Worm (Caenorhabditis elegans) whole organism, L1 larva: Measurements from ENCODE around the gene C56C10.7.

Experiments used
- aha-1 ChIP-seq: fragments of 150-350 bp; optimal IDR thresholded peaks from 2 replicates; lab custom pipeline; 2014; ENCODE audit warnings: missing biosample characterization, missing genetic modification characterization
- alr-1 ChIP-seq: fragments of 200-800 bp; sonication (Bioruptor generic); optimal IDR thresholded peaks from 2 replicates; lab custom pipeline; 2018; ENCODE audit warnings: borderline replicate concordance, mild to moderate bottlenecking, missing genetic modification characterization, missing compliant biosample characterization
- ama-1 ChIP-seq: fragments of 150-350 bp; optimal IDR thresholded peaks from 2 replicates; lab custom pipeline; 2014
- blmp-1 ChIP-seq: fragments of 150-350 bp; optimal IDR thresholded peaks from 2 replicates; lab custom pipeline; 2014; ENCODE audit warnings: missing biosample characterization, missing genetic modification characterization
- ceh-63 ChIP-seq: fragments of 200-800 bp; sonication (Bioruptor generic); optimal IDR thresholded peaks from 2 replicates; lab custom pipeline; 2018; ENCODE audit warnings: mild to moderate bottlenecking, missing genetic modification characterization, missing compliant biosample characterization
- ceh-82 ChIP-seq, 3 experiments: fragments of 150-350 bp in 1 of 3; sonication (generic microtip) in 2 of 3; optimal IDR thresholded peaks; 2 replicates each; lab custom pipeline; 2014 to 2017; ENCODE audit warnings: missing biosample characterization in 3 of 3, missing genetic modification characterization in 3 of 3
- ces-1 ChIP-seq: fragments of 150-350 bp; optimal IDR thresholded peaks from 2 replicates; lab custom pipeline; 2014; ENCODE audit warnings: missing biosample characterization, missing genetic modification reagents, missing genetic modification characterization
- dsc-1 ChIP-seq: sonication (generic microtip); optimal IDR thresholded peaks from 2 replicates; lab custom pipeline; 2016; ENCODE audit warnings: mild to moderate bottlenecking, missing genetic modification characterization, missing compliant biosample characterization
- efl-1 ChIP-seq, 4 experiments: fragments of 150-350 bp; optimal IDR thresholded peaks in 3 of 4; peaks in 1 of 4; 1 replicate in 1 of 4; 2 replicates in 3 of 4; lab custom pipeline; 2014; ENCODE audit warnings: missing biosample characterization in 2 of 4, missing genetic modification characterization in 2 of 4, missing genetic modification reagents in 2 of 4
- efl-3 ChIP-seq: fragments of 200-800 bp; sonication (Bioruptor generic); optimal IDR thresholded peaks from 2 replicates; lab custom pipeline; 2018; ENCODE audit warnings: mild to moderate bottlenecking, missing genetic modification characterization, missing compliant biosample characterization
- egl-13 ChIP-seq: sonication (generic microtip); optimal IDR thresholded peaks from 2 replicates; lab custom pipeline; 2016; ENCODE audit warnings: missing genotype, missing genetic modification reagents, missing genetic modification characterization, missing compliant biosample characterization
- egl-27 ChIP-seq, 2 experiments: fragments of 150-350 bp in 1 of 2; sonication (generic microtip); optimal IDR thresholded peaks; 3 replicates each; lab custom pipeline; 2017 to 2018; ENCODE audit warnings: missing biosample characterization in 2 of 2, missing genetic modification characterization in 2 of 2, missing genetic modification reagents in 2 of 2
- elt-2 ChIP-seq: sonication (generic microtip); optimal IDR thresholded peaks from 2 replicates; lab custom pipeline; 2016; ENCODE audit warnings: missing genetic modification characterization, mild to moderate bottlenecking, inconsistent platforms, missing compliant biosample characterization, missing genetic modification reagents
- fkh-10 ChIP-seq: sonication (generic microtip); optimal IDR thresholded peaks from 2 replicates; lab custom pipeline; 2017; ENCODE audit warnings: missing biosample characterization, missing genetic modification reagents, missing genetic modification characterization
- fkh-4 ChIP-seq: sonication (generic microtip); optimal IDR thresholded peaks from 2 replicates; lab custom pipeline; 2016; ENCODE audit warnings: missing compliant biosample characterization, missing genetic modification characterization, borderline replicate concordance
- fos-1 ChIP-seq: fragments of 150-350 bp; optimal IDR thresholded peaks from 2 replicates; lab custom pipeline; 2014; ENCODE audit warnings: missing biosample characterization, missing genetic modification characterization
- grh-1 ChIP-seq: fragments of 200-800 bp; sonication (Bioruptor generic); IDR thresholded peaks from 2 replicates; pipeline ENCODE4 v1.3.6; 2022; ENCODE audit warnings: missing genetic modification reagents, missing genetic modification characterization, missing compliant biosample characterization
- hlh-17 ChIP-seq: fragments of 200-800 bp; sonication (Bioruptor generic); optimal IDR thresholded peaks from 2 replicates; lab custom pipeline; 2018; ENCODE audit warnings: missing genetic modification characterization, mild to moderate bottlenecking, missing compliant biosample characterization, moderate library complexity, borderline replicate concordance
- irx-1 ChIP-seq: sonication (generic microtip); optimal IDR thresholded peaks from 2 replicates; lab custom pipeline; 2016; ENCODE audit warnings: missing genetic modification characterization, missing compliant biosample characterization
- isw-1 ChIP-seq: fragments of 200-800 bp; sonication (Bioruptor generic); IDR thresholded peaks from 2 replicates; pipeline ENCODE4 v1.3.6; 2022; ENCODE audit warnings: missing genetic modification characterization, missing compliant biosample characterization
- jun-1 ChIP-seq: fragments of 150-350 bp; optimal IDR thresholded peaks from 2 replicates; lab custom pipeline; 2014; ENCODE audit warnings: missing biosample characterization, missing genetic modification reagents, missing genetic modification characterization
- lin-14 ChIP-seq: fragments of 200-800 bp; sonication (Bioruptor generic); optimal IDR thresholded peaks from 2 replicates; lab custom pipeline; 2018; ENCODE audit warnings: mild to moderate bottlenecking, missing genetic modification characterization, moderate library complexity, missing compliant biosample characterization
- lin-15B ChIP-seq: fragments of 150-350 bp; sonication (generic microtip); optimal IDR thresholded peaks from 3 replicates; lab custom pipeline; 2014; ENCODE audit warnings: missing biosample characterization, missing genetic modification characterization
- lin-35 ChIP-seq, 2 experiments: fragments of 150-350 bp; optimal IDR thresholded peaks; 2 replicates each; lab custom pipeline; 2014; ENCODE audit warnings: missing biosample characterization in 2 of 2, missing genetic modification characterization in 2 of 2, missing genetic modification reagents in 2 of 2
- lin-39 ChIP-seq: fragments of 150-350 bp; optimal IDR thresholded peaks from 2 replicates; lab custom pipeline; 2014; ENCODE audit warnings: missing biosample characterization, missing genetic modification reagents, missing genetic modification characterization
- lir-3 ChIP-seq: sonication (generic microtip); optimal IDR thresholded peaks from 2 replicates; lab custom pipeline; 2016; ENCODE audit warnings: mild to moderate bottlenecking, missing genetic modification characterization, moderate library complexity, missing compliant biosample characterization; ENCODE audit not compliant: poor library complexity
- lsy-2 ChIP-seq, 2 experiments: fragments of 150-350 bp; optimal IDR thresholded peaks; 2 replicates each; lab custom pipeline; 2014; ENCODE audit warnings: missing biosample characterization in 2 of 2, missing genetic modification characterization in 2 of 2
- mab-9 ChIP-seq: fragments of 200-800 bp; sonication (Bioruptor generic); IDR thresholded peaks from 2 replicates; pipeline ENCODE4 v1.3.6; 2022; ENCODE audit warnings: missing genetic modification reagents, missing genetic modification characterization, missing compliant biosample characterization
- mdl-1 ChIP-seq, 2 experiments: fragments of 150-350 bp; optimal IDR thresholded peaks; 2 replicates each; lab custom pipeline; 2014 to 2017; ENCODE audit warnings: missing biosample characterization in 2 of 2, missing genetic modification characterization in 2 of 2, inconsistent platforms in 1 of 2
- mep-1 ChIP-seq: fragments of 150-350 bp; optimal IDR thresholded peaks from 2 replicates; lab custom pipeline; 2014; ENCODE audit warnings: missing biosample characterization, missing genetic modification characterization
- nhr-11 ChIP-seq: fragments of 150-350 bp; optimal IDR thresholded peaks from 2 replicates; lab custom pipeline; 2014; ENCODE audit warnings: missing biosample characterization, missing genetic modification characterization
- nhr-12 ChIP-seq: sonication (generic microtip); optimal IDR thresholded peaks from 2 replicates; lab custom pipeline; 2017; ENCODE audit warnings: missing biosample characterization, missing genetic modification characterization
- nhr-19 ChIP-seq: fragments of 200-800 bp; sonication (Bioruptor generic); conservative IDR thresholded peaks from 2 replicates; pipeline ENCODE4 v1.3.6; 2022; ENCODE audit warnings: missing genetic modification characterization, missing compliant biosample characterization
- nhr-28 ChIP-seq: fragments of 150-350 bp; optimal IDR thresholded peaks from 2 replicates; lab custom pipeline; 2014; ENCODE audit warnings: missing biosample characterization, missing genetic modification characterization
- nhr-84 ChIP-seq: sonication (generic microtip); optimal IDR thresholded peaks from 2 replicates; lab custom pipeline; 2017; ENCODE audit warnings: missing biosample characterization, missing genetic modification characterization
- nhr-85 ChIP-seq: sonication (generic microtip); peaks from one replicate; lab custom pipeline; 2016; ENCODE audit warnings: missing genetic modification characterization, inconsistent platforms, missing compliant biosample characterization
- nhr-90 ChIP-seq: sonication (generic microtip); optimal IDR thresholded peaks from 2 replicates; lab custom pipeline; 2016; ENCODE audit warnings: mild to moderate bottlenecking, missing genetic modification characterization, missing compliant biosample characterization; ENCODE audit not compliant: poor library complexity
- pax-3 ChIP-seq: fragments of 200-800 bp; sonication (Bioruptor generic); optimal IDR thresholded peaks from 2 replicates; lab custom pipeline; 2018; ENCODE audit warnings: mild to moderate bottlenecking, missing genetic modification characterization, moderate library complexity, missing compliant biosample characterization
- pqm-1 ChIP-seq: sonication (generic microtip); optimal IDR thresholded peaks from 3 replicates; lab custom pipeline; 2017; ENCODE audit warnings: missing biosample characterization, missing genetic modification characterization
- rnt-1 ChIP-seq: sonication (generic microtip); optimal IDR thresholded peaks from 2 replicates; lab custom pipeline; 2016; ENCODE audit warnings: mild to moderate bottlenecking, missing genetic modification characterization, moderate library complexity, missing compliant biosample characterization
- skn-1 ChIP-seq: fragments of 150-350 bp; optimal IDR thresholded peaks from 2 replicates; lab custom pipeline; 2014; ENCODE audit warnings: missing biosample characterization, missing genetic modification characterization
- snu-23 ChIP-seq: sonication (generic microtip); optimal IDR thresholded peaks from 2 replicates; lab custom pipeline; 2016; ENCODE audit warnings: missing genetic modification characterization, missing compliant biosample characterization
- sox-4 ChIP-seq: sonication (generic microtip); optimal IDR thresholded peaks from 2 replicates; lab custom pipeline; 2016; ENCODE audit warnings: missing genetic modification characterization, missing compliant biosample characterization
- sptf-1 ChIP-seq: fragments of 150-350 bp; optimal IDR thresholded peaks from 2 replicates; lab custom pipeline; 2014; ENCODE audit warnings: missing biosample characterization, missing genetic modification characterization
- sup-37 ChIP-seq: fragments of 200-800 bp; sonication (Bioruptor generic); optimal IDR thresholded peaks from 2 replicates; lab custom pipeline; 2018; ENCODE audit warnings: mild to moderate bottlenecking, missing genetic modification characterization, missing compliant biosample characterization
- tbx-2 ChIP-seq: sonication (generic microtip); optimal IDR thresholded peaks from 2 replicates; lab custom pipeline; 2016; ENCODE audit warnings: missing genetic modification characterization, missing compliant biosample characterization
- unc-130 ChIP-seq: fragments of 150-350 bp; optimal IDR thresholded peaks from 2 replicates; lab custom pipeline; 2017; ENCODE audit warnings: missing biosample characterization, missing genetic modification characterization, inconsistent platforms
- unc-62 ChIP-seq: fragments of 150-350 bp; optimal IDR thresholded peaks from 2 replicates; lab custom pipeline; 2014; ENCODE audit warnings: missing biosample characterization, missing genetic modification reagents, missing genetic modification characterization
- unc-86 ChIP-seq: sonication (generic microtip); optimal IDR thresholded peaks from 2 replicates; lab custom pipeline; 2016; ENCODE audit warnings: missing genetic modification characterization, missing compliant biosample characterization
- zag-1 ChIP-seq: fragments of 150-350 bp; optimal IDR thresholded peaks from 2 replicates; lab custom pipeline; 2014; ENCODE audit warnings: missing biosample characterization, missing genetic modification characterization
- zip-4 ChIP-seq: fragments of 200-800 bp; sonication (Bioruptor generic); optimal IDR thresholded peaks from 2 replicates; lab custom pipeline; 2018; ENCODE audit warnings: mild to moderate bottlenecking, missing genetic modification characterization, moderate library complexity, missing compliant biosample characterization
- ztf-11 ChIP-seq, 2 experiments: sonication (generic microtip); optimal IDR thresholded peaks; 2 replicates each; lab custom pipeline; 2016 to 2017; ENCODE audit warnings: missing genetic modification characterization in 2 of 2, missing biosample characterization in 1 of 2, missing compliant biosample characterization in 1 of 2
- ztf-4 ChIP-seq: fragments of 150-350 bp; optimal IDR thresholded peaks from 2 replicates; lab custom pipeline; 2014; ENCODE audit warnings: missing biosample characterization, missing genetic modification characterization

Gene C56C10.7

ce11 chrII:6565077-6565476 is 22.3 kb downstream of the C56C10.7 start, which contains the start of gene mpz-3 (continued):
- TF ChIP-seq snu-23 (GFP tag; lab: Kevin White, UChicago) = peak; percentile 70
- peak; percentile 20 for TF ChIP-seq skn-1 (tag; lab: Kevin White, UChicago)
- peak; percentile 21 to 55 for TF ChIP-seq lsy-2 (tag; optimal IDR thresholded peaks at IDR 0.05; lab: Kevin White, UChicago)
- TF ChIP-seq ceh-82 (tag; optimal IDR thresholded peaks at IDR 0.05; lab: Kevin White, UChicago) = peak in 2 of 3 experiments; percentile 17 to 49
- peak in 1 of 2 experiments; percentile 12 for TF ChIP-seq mdl-1 (tag; optimal IDR thresholded peaks at IDR 0.05; lab: Kevin White, UChicago)
- no peak for TF ChIP-seq zip-4 (GFP tag; lab: Kevin White, UChicago)
- no peak for TF ChIP-seq pqm-1 (tag; lab: Kevin White, UChicago)
- TF ChIP-seq ama-1 (lab: Kevin White, UChicago) = no peak
- TF ChIP-seq tbx-2 (tag; lab: Kevin White, UChicago) = peak; percentile 15
- no peak for TF ChIP-seq lin-15B (tag; lab: Kevin White, UChicago)
- TF ChIP-seq mab-9 (GFP tag; lab: Robert Waterston, UW) = no peak
- TF ChIP-seq alr-1 = no peak
- no peak for TF ChIP-seq nhr-28
- peak; percentile 56 for TF ChIP-seq rnt-1
- peak; percentile 20 to 38 for TF ChIP-seq efl-1 (optimal IDR thresholded peaks at IDR 0.05; lab: Kevin White, UChicago)
- peak in 1 of 2 experiments; percentile 94 for TF ChIP-seq efl-1 (GFP tag; optimal IDR thresholded peaks at IDR 0.05 in 1 of 2; lab: Kevin White, UChicago)
- TF ChIP-seq dsc-1 (tag; lab: Kevin White, UChicago) = peak; percentile 34
- no peak for TF ChIP-seq ztf-11 (tag; optimal IDR thresholded peaks at IDR 0.05; lab: Kevin White, UChicago)
- TF ChIP-seq lin-39 = no peak
- TF ChIP-seq fkh-4 (tag; lab: Kevin White, UChicago) = no peak
- peak; percentile 22 to 59 for TF ChIP-seq lin-35 (GFP tag; optimal IDR thresholded peaks at IDR 0.05; lab: Kevin White, UChicago)
- peak; percentile 24 for TF ChIP-seq fkh-10
- no peak for TF ChIP-seq hlh-17 (GFP tag; lab: Kevin White, UChicago)
- TF ChIP-seq ztf-4 = no peak
- no peak for TF ChIP-seq efl-3 (GFP tag; lab: Kevin White, UChicago)
- TF ChIP-seq unc-86 (tag; lab: Kevin White, UChicago) = no peak
- no peak for TF ChIP-seq ceh-63 (GFP tag; lab: Kevin White, UChicago)
- TF ChIP-seq grh-1 = no peak
- no peak for TF ChIP-seq zag-1 (tag; lab: Kevin White, UChicago)
- peak; percentile 24 for TF ChIP-seq elt-2 (tag; lab: Kevin White, UChicago)
- TF ChIP-seq sox-4 (tag; lab: Kevin White, UChicago) = no peak
- TF ChIP-seq lin-14 = no peak
- TF ChIP-seq nhr-12 = no peak
- TF ChIP-seq nhr-90 (tag; lab: Kevin White, UChicago) = peak; percentile 25
- peak; percentile 51 for TF ChIP-seq mep-1 (tag; lab: Kevin White, UChicago)
- TF ChIP-seq nhr-11 (tag; lab: Kevin White, UChicago) = no peak
- no peak for TF ChIP-seq nhr-84 (tag; lab: Kevin White, UChicago)
- TF ChIP-seq unc-130 (tag; lab: Kevin White, UChicago) = no peak
- TF ChIP-seq unc-62 (GFP tag; lab: Kevin White, UChicago) = no peak
- TF ChIP-seq isw-1 (GFP tag; lab: Robert Waterston, UW) = no peak
- peak; percentile 7 for TF ChIP-seq blmp-1
- TF ChIP-seq sup-37 (GFP tag; lab: Kevin White, UChicago) = no peak
- no peak for TF ChIP-seq irx-1 (tag; lab: Kevin White, UChicago)
- TF ChIP-seq sptf-1 (tag; lab: Kevin White, UChicago) = no peak
- TF ChIP-seq pax-3 (tag; lab: Kevin White, UChicago) = no peak
- peak; percentile 9 for TF ChIP-seq lir-3 (tag; lab: Kevin White, UChicago)
- TF ChIP-seq nhr-19 = peak; percentile 58
- TF ChIP-seq egl-13 (tag; lab: Kevin White, UChicago) = no peak
- no peak for TF ChIP-seq egl-27 (tag; optimal IDR thresholded peaks at IDR 0.05; lab: Kevin White, UChicago)
- TF ChIP-seq nhr-85 (tag; lab: Kevin White, UChicago) = no peak
- no peak for TF ChIP-seq jun-1 (tag; lab: Kevin White, UChicago)
- no peak for TF ChIP-seq fos-1 (tag; lab: Kevin White, UChicago)
- no peak for TF ChIP-seq ces-1
- no peak for TF ChIP-seq aha-1 (tag; lab: Kevin White, UChicago)
